Fruit fly (Drosophila melanogaster) whole organism, embryonic: ENCODE results near the gene Ube3a.

Experiments
- Awh ChIP-seq: fragments of 200-800 bp; sonication (Bioruptor generic); IDR thresholded peaks from 2 replicates; pipeline ENCODE4, ENCODE4 v1.3.6; 2022; ENCODE audit warnings: missing biosample characterization, missing genetic modification characterization
- BEAF-32 ChIP-seq: fragments of 200-800 bp; sonication (Bioruptor generic); optimal IDR thresholded peaks from 3 replicates; lab custom pipeline; 2017; ENCODE audit warnings: missing biosample characterization, missing genetic modification characterization, mild to moderate bottlenecking, moderate library complexity, missing genetic modification reagents
- CG11093 ChIP-seq: fragments of 200-800 bp; sonication (Bioruptor generic); IDR thresholded peaks from 3 replicates; pipeline ENCODE4 v1.3.6; 2022; ENCODE audit warnings: missing biosample characterization, missing genetic modification characterization
- CG11695 ChIP-seq: fragments of 200-800 bp; sonication (Bioruptor generic); IDR thresholded peaks from 3 replicates; pipeline ENCODE4 v1.3.6; 2022; ENCODE audit warnings: missing biosample characterization, missing genetic modification characterization
- CG13424 ChIP-seq: fragments of 200-800 bp; sonication (Bioruptor generic); optimal IDR thresholded peaks from 2 replicates; lab custom pipeline; 2019; ENCODE audit warnings: missing biosample characterization, mild to moderate bottlenecking, missing genetic modification characterization, moderate library complexity
- CG15696 ChIP-seq: fragments of 200-800 bp; sonication (Bioruptor generic); optimal IDR thresholded peaks from 2 replicates; lab custom pipeline; 2019; ENCODE audit warnings: missing biosample characterization, mild to moderate bottlenecking, missing genetic modification characterization, moderate library complexity
- CG16813 ChIP-seq: fragments of 200-800 bp; sonication (Bioruptor generic); IDR thresholded peaks from 3 replicates; pipeline ENCODE4 v1.3.6; 2022; ENCODE audit warnings: missing biosample characterization, missing genetic modification characterization; ENCODE audit not compliant: partially characterized antibody
- CG16815 ChIP-seq: fragments of 200-800 bp; sonication (Bioruptor generic); optimal IDR thresholded peaks from 3 replicates; lab custom pipeline; 2017; ENCODE audit warnings: missing biosample characterization, mild to moderate bottlenecking, missing genetic modification characterization
- CG16863 ChIP-seq: fragments of 200-800 bp; sonication (Bioruptor generic); optimal IDR thresholded peaks from 3 replicates; lab custom pipeline; 2016; ENCODE audit warnings: missing biosample characterization, missing genetic modification characterization
- CG17361 ChIP-seq: fragments of 200-800 bp; sonication (Bioruptor generic); IDR thresholded peaks from 3 replicates; pipeline ENCODE4 v1.3.6; 2022; ENCODE audit warnings: missing biosample characterization, missing genetic modification characterization
- CG17385 ChIP-seq: fragments of 200-800 bp; sonication (Bioruptor generic); optimal IDR thresholded peaks from 3 replicates; lab custom pipeline; 2018; ENCODE audit warnings: missing biosample characterization, mild to moderate bottlenecking, missing genetic modification characterization
- CG18599 ChIP-seq: fragments of 200-800 bp; sonication (Bioruptor generic); optimal IDR thresholded peaks from 3 replicates; lab custom pipeline; 2017; ENCODE audit warnings: missing biosample characterization, missing genetic modification characterization, mild to moderate bottlenecking, moderate library complexity, missing genetic modification reagents
- CG2199 ChIP-seq: fragments of 200-800 bp; sonication (Bioruptor generic); IDR thresholded peaks from 3 replicates; pipeline ENCODE4 v1.3.6; 2022; ENCODE audit warnings: missing biosample characterization, missing genetic modification characterization
- CG2875 ChIP-seq: fragments of 200-800 bp; sonication (Bioruptor generic); optimal IDR thresholded peaks from 2 replicates; lab custom pipeline; 2017; ENCODE audit warnings: missing biosample characterization, mild to moderate bottlenecking, missing genetic modification characterization, missing genetic modification reagents
- CG31224 ChIP-seq: fragments of 200-800 bp; sonication (Bioruptor generic); IDR thresholded peaks from 2 replicates; pipeline ENCODE4 v1.3.6; 2022; ENCODE audit warnings: missing biosample characterization, missing genetic modification characterization
- CG34376 ChIP-seq: fragments of 200-800 bp; sonication (Bioruptor generic); optimal IDR thresholded peaks from 2 replicates; lab custom pipeline; 2018; ENCODE audit warnings: missing biosample characterization, mild to moderate bottlenecking, missing genetic modification characterization
- CG4328 ChIP-seq: fragments of 200-800 bp; sonication (Bioruptor generic); optimal IDR thresholded peaks from 3 replicates; lab custom pipeline; 2017; ENCODE audit warnings: missing biosample characterization, missing genetic modification reagents, missing genetic modification characterization
- CG43689 ChIP-seq: fragments of 200-800 bp; sonication (Bioruptor generic); IDR thresholded peaks from 2 replicates; pipeline ENCODE4 v1.3.6; 2022; ENCODE audit warnings: missing biosample characterization, missing genetic modification characterization
- CG4424 ChIP-seq: fragments of 200-800 bp; sonication (Bioruptor generic); optimal IDR thresholded peaks from 3 replicates; lab custom pipeline; 2016; ENCODE audit warnings: missing biosample characterization, missing genetic modification characterization
- CG4820 ChIP-seq: fragments of 200-800 bp; sonication (Bioruptor generic); optimal IDR thresholded peaks from 3 replicates; lab custom pipeline; 2016; ENCODE audit warnings: missing biosample characterization, missing genetic modification characterization
- CG6254 ChIP-seq: fragments of 200-800 bp; sonication (Bioruptor generic); optimal IDR thresholded peaks from 3 replicates; lab custom pipeline; 2017; ENCODE audit warnings: mild to moderate bottlenecking, missing biosample characterization, missing genetic modification reagents, missing genetic modification characterization
- CG9609 ChIP-seq: fragments of 200-800 bp; sonication (Bioruptor generic); optimal IDR thresholded peaks from 3 replicates; lab custom pipeline; 2016; ENCODE audit warnings: missing biosample characterization, missing genetic modification characterization
- Camta ChIP-seq: fragments of 200-800 bp; sonication (Bioruptor generic); optimal IDR thresholded peaks from 2 replicates; lab custom pipeline; 2016; ENCODE audit warnings: missing biosample characterization, missing genetic modification characterization
- D19A ChIP-seq: fragments of 200-800 bp; optimal IDR thresholded peaks from 3 replicates; lab custom pipeline; 2019; ENCODE audit warnings: missing biosample characterization, mild to moderate bottlenecking, missing genetic modification characterization, moderate library complexity
- Dad ChIP-seq: fragments of 200-800 bp; sonication (Bioruptor generic); optimal IDR thresholded peaks from 3 replicates; lab custom pipeline; 2016; ENCODE audit warnings: missing biosample characterization, missing genetic modification characterization
- Dip3 ChIP-seq: fragments of 200-800 bp; sonication (Bioruptor generic); optimal IDR thresholded peaks from 3 replicates; lab custom pipeline; 2016; ENCODE audit warnings: missing biosample characterization, missing genetic modification characterization
- E2f1 ChIP-seq: fragments of 200-800 bp; sonication (Bioruptor generic); IDR thresholded peaks from 2 replicates; pipeline ENCODE4 v1.3.6; 2022; ENCODE audit warnings: missing biosample characterization, missing genetic modification characterization
- Elba2 ChIP-seq: fragments of 200-800 bp; sonication (Bioruptor generic); optimal IDR thresholded peaks from 3 replicates; lab custom pipeline; 2016; ENCODE audit warnings: missing biosample characterization, missing genetic modification characterization
- Hey ChIP-seq: fragments of 200-800 bp; sonication (Bioruptor generic); optimal IDR thresholded peaks from 3 replicates; lab custom pipeline; 2018; ENCODE audit warnings: missing biosample characterization, mild to moderate bottlenecking, missing genetic modification characterization
- Hmx ChIP-seq: fragments of 200-800 bp; sonication (Bioruptor generic); optimal IDR thresholded peaks from 2 replicates; lab custom pipeline; 2016; ENCODE audit warnings: missing biosample characterization, missing genetic modification characterization
- Meics ChIP-seq: fragments of 200-800 bp; sonication (Bioruptor generic); optimal IDR thresholded peaks from 2 replicates; lab custom pipeline; 2017; ENCODE audit warnings: missing biosample characterization, mild to moderate bottlenecking, missing genetic modification characterization
- Optix ChIP-seq: fragments of 200-800 bp; sonication (Bioruptor generic); IDR thresholded peaks from 3 replicates; pipeline ENCODE4 v1.3.6; 2022; ENCODE audit warnings: missing biosample characterization, missing genetic modification characterization
- Sox100B ChIP-seq: fragments of 200-800 bp; sonication (Bioruptor generic); optimal IDR thresholded peaks from 3 replicates; lab custom pipeline; 2018; ENCODE audit warnings: missing biosample characterization, mild to moderate bottlenecking, missing genetic modification characterization
- bcd ChIP-seq: fragments of 200-800 bp; sonication (Bioruptor generic); optimal IDR thresholded peaks from 2 replicates; lab custom pipeline; 2017; ENCODE audit warnings: missing biosample characterization, mild to moderate bottlenecking, missing genetic modification characterization
- cas ChIP-seq: fragments of 200-800 bp; sonication (Bioruptor generic); IDR thresholded peaks from 2 replicates; pipeline ENCODE4 v1.3.6; 2022; ENCODE audit warnings: missing biosample characterization, missing genetic modification characterization
- chif ChIP-seq, 2 experiments: fragments of 200-800 bp; sonication (Bioruptor generic); optimal IDR thresholded peaks; 3 replicates each; lab custom pipeline; 2016; ENCODE audit warnings: missing biosample characterization in 2 of 2, missing genetic modification characterization in 2 of 2
- dmrt11E ChIP-seq: fragments of 200-800 bp; sonication (Bioruptor generic); optimal IDR thresholded peaks from 3 replicates; lab custom pipeline; 2018; ENCODE audit warnings: missing biosample characterization, mild to moderate bottlenecking, missing genetic modification characterization, moderate library complexity
- fu2 ChIP-seq: fragments of 200-800 bp; sonication (Bioruptor generic); optimal IDR thresholded peaks from 2 replicates; lab custom pipeline; 2016; ENCODE audit warnings: missing biosample characterization, missing genetic modification characterization
- gcm2 ChIP-seq: fragments of 200-800 bp; sonication (Bioruptor generic); optimal IDR thresholded peaks from 2 replicates; lab custom pipeline; 2016; ENCODE audit warnings: missing biosample characterization, missing genetic modification characterization
- her ChIP-seq: fragments of 200-800 bp; sonication (Bioruptor generic); optimal IDR thresholded peaks from 2 replicates; lab custom pipeline; 2016; ENCODE audit warnings: missing biosample characterization, missing genetic modification characterization
- jumu ChIP-seq: fragments of 200-800 bp; sonication (Bioruptor generic); optimal IDR thresholded peaks from 3 replicates; lab custom pipeline; 2016; ENCODE audit warnings: missing biosample characterization, missing genetic modification characterization
- lola ChIP-seq, 3 experiments: fragments of >200 bp in 2 of 3; fragments of 200-800 bp in 1 of 3; sonication (Bioruptor generic) in 1 of 3; optimal IDR thresholded peaks; 2 replicates each; lab custom pipeline; 2017 to 2019; ENCODE audit warnings: missing biosample characterization in 3 of 3, missing genetic modification characterization in 3 of 3, mild to moderate bottlenecking in 1 of 3, moderate library complexity in 1 of 3
- phol ChIP-seq: fragments of 200-800 bp; sonication (Bioruptor generic); optimal IDR thresholded peaks from 3 replicates; lab custom pipeline; 2018; ENCODE audit warnings: missing biosample characterization, mild to moderate bottlenecking, missing genetic modification characterization, moderate library complexity
- ro ChIP-seq: fragments of 200-800 bp; sonication (Bioruptor generic); IDR thresholded peaks from 2 replicates; pipeline ENCODE4 v1.3.6; 2022; ENCODE audit warnings: missing biosample characterization, missing genetic modification characterization
- sc ChIP-seq, 3 experiments: fragments of >200 bp in 2 of 3; fragments of 200-800 bp in 1 of 3; sonication (Bioruptor generic) in 1 of 3; optimal IDR thresholded peaks; 2 replicates in 2 of 3; 3 replicates in 1 of 3; lab custom pipeline; 2017; ENCODE audit warnings: mild to moderate bottlenecking in 1 of 3, missing biosample characterization in 1 of 3, missing genetic modification characterization in 1 of 3, missing genetic modification reagents in 1 of 3
- tgo ChIP-seq: fragments of 200-800 bp; sonication (Bioruptor generic); IDR thresholded peaks from 3 replicates; pipeline ENCODE4 v1.3.6; 2022; ENCODE audit warnings: missing biosample characterization, missing genetic modification characterization
- tin ChIP-seq: fragments of 200-800 bp; sonication (Bioruptor generic); optimal IDR thresholded peaks from 3 replicates; lab custom pipeline; 2016; ENCODE audit warnings: missing biosample characterization, missing genetic modification characterization
- unc-4 ChIP-seq: fragments of 200-800 bp; sonication (Bioruptor generic); IDR thresholded peaks from 2 replicates; pipeline ENCODE4 v1.3.6; 2022; ENCODE audit warnings: missing biosample characterization, missing genetic modification characterization; ENCODE audit not compliant: partially characterized antibody
- wdn ChIP-seq: fragments of 200-800 bp; sonication (Bioruptor generic); IDR thresholded peaks from 2 replicates; pipeline ENCODE4 v1.3.6; 2022; ENCODE audit warnings: missing biosample characterization, missing genetic modification characterization

The Ube3a gene

dm6 chr3L:11197291-11198021 lies 12.9 kb downstream of the Ube3a start, which contains the start of gene GlcAT-P (continued):
- TF ChIP-seq CG17361 (peak; percentile 87), Camta (GFP tag; lab: Kevin White, UChicago) (peak; percentile 11), bcd (GFP tag; lab: Kevin White, UChicago) (peak; percentile 62), CG11093 (GFP tag; lab: Robert Waterston, UW) (no peak), CG11695 (GFP tag; lab: Robert Waterston, UW) (peak; percentile 80), Elba2 (GFP tag; lab: Kevin White, UChicago) (no peak), unc-4 (GFP tag; lab: Robert Waterston, UW) (no peak), phol (peak; percentile 67), ro (no peak), CG4820 (GFP tag; lab: Kevin White, UChicago) (peak; percentile 20), CG34376 (GFP tag; lab: Kevin White, UChicago) (no peak), tgo (GFP tag; lab: Robert Waterston, UW) (peak; percentile 64), Meics (GFP tag; lab: Kevin White, UChicago) (peak; percentile 64), CG13424 (tag; lab: Kevin White, UChicago) (peak; percentile 84), CG16815 (GFP tag; lab: Kevin White, UChicago) (peak; percentile 9), CG31224 (GFP tag; lab: Robert Waterston, UW) (no peak), CG2875 (no peak), fu2 (no peak), sc (optimal IDR thresholded peaks at IDR 0.05; lab: Kevin White, UChicago) (no peak), sc (GFP tag; optimal IDR thresholded peaks at IDR 0.05; lab: Kevin White, UChicago) (peak; percentile 24), Awh (0 out of 2 replicates have a peak, but pooled peaks have one; percentile 51), CG6254 (GFP tag; lab: Kevin White, UChicago) (no peak), cas (GFP tag; lab: Robert Waterston, UW) (no peak), CG15696 (tag; lab: Kevin White, UChicago) (peak; percentile 59), CG4424 (GFP tag; lab: Kevin White, UChicago) (peak; percentile 62), wdn (GFP tag; lab: Robert Waterston, UW) (no peak), gcm2 (GFP tag; lab: Kevin White, UChicago) (no peak), her (GFP tag; lab: Kevin White, UChicago) (no peak), Sox100B (GFP tag; lab: Kevin White, UChicago) (peak; percentile 78), dmrt11E (tag; lab: Kevin White, UChicago) (peak; percentile 79), CG43689 (GFP tag; lab: Robert Waterston, UW) (peak; percentile 9; the same call in 1 of the 2 replicates), Dip3 (GFP tag; lab: Kevin White, UChicago) (no peak), CG4328 (GFP tag; lab: Kevin White, UChicago) (peak; percentile 32), Dad (no peak), CG16863 (no peak), E2f1 (peak; percentile 74), CG2199 (peak; percentile 14; the same call in 1 of the 3 replicates), Hmx (no peak), Optix (GFP tag; lab: Robert Waterston, UW) (no peak), CG16813 (GFP tag; lab: Robert Waterston, UW) (no peak), lola (GFP tag; optimal IDR thresholded peaks at IDR 0.05; lab: Kevin White, UChicago) (peak in 1 of 3 experiments; percentile 77), BEAF-32 (no peak), jumu (GFP tag; lab: Kevin White, UChicago) (no peak), tin (GFP tag; lab: Kevin White, UChicago) (peak; percentile 44), CG9609 (GFP tag; lab: Kevin White, UChicago) (no peak), chif (GFP tag; optimal IDR thresholded peaks at IDR 0.05; lab: Kevin White, UChicago) (no peak), D19A (tag; lab: Kevin White, UChicago) (peak; percentile 75), Hey (no peak), CG18599 (GFP tag; lab: Kevin White, UChicago) (peak; percentile 89), CG17385 (peak; percentile 71)
